Fruit fly (Drosophila melanogaster) whole organism, embryonic: ENCODE results near the gene klu.

Source experiments
- BEAF-32 ChIP-seq: fragments of 200-800 bp; sonication (Bioruptor generic); optimal IDR thresholded peaks from 3 replicates; lab custom pipeline; 2017; ENCODE audit warnings: missing biosample characterization, missing genetic modification characterization, mild to moderate bottlenecking, moderate library complexity, missing genetic modification reagents
- CG10321 ChIP-seq: fragments of 200-800 bp; sonication (Bioruptor generic); IDR thresholded peaks from 2 replicates; pipeline ENCODE4 v1.3.6; 2022; ENCODE audit warnings: missing biosample characterization, missing genetic modification characterization
- CG11085 ChIP-seq: fragments of 200-800 bp; sonication (Bioruptor generic); IDR thresholded peaks from 2 replicates; pipeline ENCODE4 v1.3.6; 2022; ENCODE audit warnings: missing biosample characterization, missing genetic modification characterization
- CG12219 ChIP-seq: fragments of 200-800 bp; sonication (Bioruptor generic); optimal IDR thresholded peaks from 3 replicates; lab custom pipeline; 2018; ENCODE audit warnings: missing biosample characterization, mild to moderate bottlenecking, missing genetic modification characterization
- CG13775 ChIP-seq: fragments of 200-800 bp; sonication (Bioruptor generic); optimal IDR thresholded peaks from 3 replicates; lab custom pipeline; 2017; ENCODE audit warnings: missing biosample characterization, mild to moderate bottlenecking, missing genetic modification characterization
- CG13894 ChIP-seq: fragments of 200-800 bp; sonication (Bioruptor generic); optimal IDR thresholded peaks from 3 replicates; lab custom pipeline; 2018; ENCODE audit warnings: missing biosample characterization, mild to moderate bottlenecking, missing genetic modification characterization, moderate library complexity
- CG14014 ChIP-seq: fragments of 200-800 bp; sonication (Bioruptor generic); IDR thresholded peaks from 2 replicates; pipeline ENCODE4 v1.3.6; 2022; ENCODE audit warnings: missing biosample characterization, missing genetic modification characterization
- CG14441 ChIP-seq: fragments of 200-800 bp; sonication (Bioruptor generic); IDR thresholded peaks from 2 replicates; pipeline ENCODE4 v1.3.6; 2022; ENCODE audit warnings: missing biosample characterization, missing genetic modification characterization
- CG1647 ChIP-seq: fragments of 200-800 bp; sonication (Bioruptor generic); optimal IDR thresholded peaks from 3 replicates; lab custom pipeline; 2016; ENCODE audit warnings: missing biosample characterization, missing genetic modification characterization
- CG17385 ChIP-seq: fragments of 200-800 bp; sonication (Bioruptor generic); optimal IDR thresholded peaks from 3 replicates; lab custom pipeline; 2018; ENCODE audit warnings: missing biosample characterization, mild to moderate bottlenecking, missing genetic modification characterization
- CG17612 ChIP-seq: fragments of 200-800 bp; sonication (Bioruptor generic); IDR thresholded peaks from 2 replicates; pipeline ENCODE4 v1.3.6; 2022; ENCODE audit warnings: missing biosample characterization, missing genetic modification characterization
- CG18476 ChIP-seq: fragments of 200-800 bp; sonication (Bioruptor generic); optimal IDR thresholded peaks from 2 replicates; lab custom pipeline; 2016; ENCODE audit warnings: missing biosample characterization, mild to moderate bottlenecking, missing genetic modification characterization
- CG6791 ChIP-seq: fragments of 200-800 bp; sonication (Bioruptor generic); IDR thresholded peaks from 3 replicates; pipeline ENCODE4 v1.3.6; 2022; ENCODE audit warnings: missing biosample characterization, missing genetic modification characterization; ENCODE audit not compliant: partially characterized antibody
- CG7745 ChIP-seq: fragments of 200-800 bp; sonication (Bioruptor generic); optimal IDR thresholded peaks from 2 replicates; lab custom pipeline; 2018; ENCODE audit warnings: missing biosample characterization, mild to moderate bottlenecking, missing genetic modification characterization, moderate library complexity
- CG8290 ChIP-seq, 3 experiments: fragments of 200-800 bp; sonication (Bioruptor generic); optimal IDR thresholded peaks; 2 replicates each; lab custom pipeline; 2016 to 2019; ENCODE audit warnings: missing biosample characterization in 3 of 3, missing genetic modification characterization in 3 of 3, mild to moderate bottlenecking in 2 of 3, moderate library complexity in 1 of 3
- CG8765 ChIP-seq: fragments of 200-800 bp; sonication (Bioruptor generic); IDR thresholded peaks from 2 replicates; pipeline ENCODE4 v1.3.6; 2022; ENCODE audit warnings: missing biosample characterization, missing genetic modification characterization
- CG9437 ChIP-seq: fragments of 200-800 bp; sonication (Bioruptor generic); optimal IDR thresholded peaks from 2 replicates; lab custom pipeline; 2018; ENCODE audit warnings: missing biosample characterization, mild to moderate bottlenecking, missing genetic modification characterization
- CkIIα-i1 ChIP-seq: fragments of 200-800 bp; sonication (Bioruptor generic); IDR thresholded peaks from 2 replicates; pipeline ENCODE4 v1.3.6; 2022; ENCODE audit warnings: missing biosample characterization, missing genetic modification characterization
- D ChIP-seq, 2 experiments: fragments of 200-800 bp in 1 of 2; fragments of >200 bp in 1 of 2; sonication (Bioruptor generic) in 1 of 2; optimal IDR thresholded peaks; 2 replicates in 1 of 2; 3 replicates in 1 of 2; lab custom pipeline; 2017; ENCODE audit warnings: mild to moderate bottlenecking in 1 of 2, missing biosample characterization in 1 of 2, missing genetic modification characterization in 1 of 2, missing genetic modification reagents in 1 of 2
- Dad ChIP-seq: fragments of 200-800 bp; sonication (Bioruptor generic); optimal IDR thresholded peaks from 3 replicates; lab custom pipeline; 2016; ENCODE audit warnings: missing biosample characterization, missing genetic modification characterization
- Dek ChIP-seq: fragments of 200-800 bp; sonication (Bioruptor generic); optimal IDR thresholded peaks from 3 replicates; lab custom pipeline; 2019; ENCODE audit warnings: missing biosample characterization, mild to moderate bottlenecking, missing genetic modification characterization, moderate library complexity
- Drgx ChIP-seq: fragments of 200-800 bp; sonication (Bioruptor generic); IDR thresholded peaks from 2 replicates; pipeline ENCODE4 v1.3.6; 2022; ENCODE audit warnings: missing biosample characterization, missing genetic modification characterization
- Ets65A ChIP-seq: fragments of 200-800 bp; sonication (Bioruptor generic); peaks from one replicate; lab custom pipeline; 2016; ENCODE audit warnings: missing biosample characterization, missing genetic modification characterization
- Gug ChIP-seq: fragments of 200-800 bp; sonication (Bioruptor generic); IDR thresholded peaks from 4 replicates; pipeline ENCODE4 v1.3.6; 2022; ENCODE audit warnings: missing biosample characterization, missing genetic modification characterization
- HLHmδ ChIP-seq: fragments of 200-800 bp; sonication (Bioruptor generic); optimal IDR thresholded peaks from 2 replicates; lab custom pipeline; 2018; ENCODE audit warnings: missing biosample characterization, mild to moderate bottlenecking, missing genetic modification characterization, moderate library complexity
- Hr39 ChIP-seq: fragments of >200 bp; optimal IDR thresholded peaks from 2 replicates; lab custom pipeline; 2017
- Lhr ChIP-seq: fragments of 200-800 bp; sonication (Bioruptor generic); optimal IDR thresholded peaks from 3 replicates; lab custom pipeline; 2017; ENCODE audit warnings: mild to moderate bottlenecking, missing biosample characterization, missing genetic modification reagents, missing genetic modification characterization
- Pdp1 ChIP-seq, 2 experiments: fragments of 200-800 bp; sonication (Bioruptor generic); optimal IDR thresholded peaks; 3 replicates each; lab custom pipeline; 2016; ENCODE audit warnings: missing biosample characterization in 2 of 2, missing genetic modification characterization in 2 of 2, mild to moderate bottlenecking in 1 of 2, moderate library complexity in 1 of 2
- Ptx1 ChIP-seq: fragments of 200-800 bp; sonication (Bioruptor generic); IDR thresholded peaks from 2 replicates; pipeline ENCODE4 v1.3.6; 2022; ENCODE audit warnings: missing biosample characterization, missing genetic modification characterization
- Ssrp ChIP-seq: fragments of 200-800 bp; sonication (Bioruptor generic); optimal IDR thresholded peaks from 2 replicates; lab custom pipeline; 2018; ENCODE audit warnings: missing biosample characterization, mild to moderate bottlenecking, missing genetic modification characterization, moderate library complexity
- chinmo ChIP-seq: fragments of 200-800 bp; sonication (Bioruptor generic); IDR thresholded peaks from 4 replicates; pipeline ENCODE4 v1.3.6; 2022; ENCODE audit warnings: missing biosample characterization, missing genetic modification characterization; ENCODE audit not compliant: partially characterized antibody
- crol ChIP-seq: fragments of 200-800 bp; sonication (Bioruptor generic); IDR thresholded peaks from 2 replicates; pipeline ENCODE4 v1.3.6; 2022; ENCODE audit warnings: missing biosample characterization, missing genetic modification characterization
- dysf ChIP-seq: fragments of 200-800 bp; sonication (Bioruptor generic); IDR thresholded peaks from 3 replicates; pipeline ENCODE4 v1.3.6; 2022; ENCODE audit warnings: missing biosample characterization, missing genetic modification characterization
- jumu ChIP-seq: fragments of 200-800 bp; sonication (Bioruptor generic); optimal IDR thresholded peaks from 3 replicates; lab custom pipeline; 2016; ENCODE audit warnings: missing biosample characterization, missing genetic modification characterization
- kay ChIP-seq: fragments of 200-800 bp; sonication (Bioruptor generic); optimal IDR thresholded peaks from 2 replicates; lab custom pipeline; 2016; ENCODE audit warnings: missing biosample characterization, missing genetic modification characterization
- lbe ChIP-seq: fragments of 200-800 bp; sonication (Bioruptor generic); optimal IDR thresholded peaks from 2 replicates; lab custom pipeline; 2016; ENCODE audit warnings: missing biosample characterization, mild to moderate bottlenecking, missing genetic modification characterization
- nom ChIP-seq: fragments of 200-800 bp; sonication (Bioruptor generic); optimal IDR thresholded peaks from 2 replicates; lab custom pipeline; 2017; ENCODE audit warnings: missing biosample characterization, missing genetic modification characterization, mild to moderate bottlenecking, moderate library complexity, missing genetic modification reagents
- row ChIP-seq: fragments of 200-800 bp; sonication (Bioruptor generic); IDR thresholded peaks from 3 replicates; pipeline ENCODE4 v1.3.6; 2022; ENCODE audit warnings: missing biosample characterization, missing genetic modification characterization
- sd ChIP-seq: fragments of 200-800 bp; sonication (Bioruptor generic); optimal IDR thresholded peaks from 3 replicates; lab custom pipeline; 2018; ENCODE audit warnings: missing biosample characterization, mild to moderate bottlenecking, missing genetic modification characterization, moderate library complexity
- stwl ChIP-seq: fragments of 200-800 bp; sonication (Bioruptor generic); optimal IDR thresholded peaks from 3 replicates; lab custom pipeline; 2018; ENCODE audit warnings: missing biosample characterization, mild to moderate bottlenecking, missing genetic modification characterization, moderate library complexity
- vfl ChIP-seq: fragments of 200-800 bp; sonication (Bioruptor generic); optimal IDR thresholded peaks from 2 replicates; lab custom pipeline; 2016; ENCODE audit warnings: missing biosample characterization, missing genetic modification characterization
- vnd ChIP-seq: fragments of 200-800 bp; sonication (Bioruptor generic); IDR thresholded peaks from 3 replicates; pipeline ENCODE4 v1.3.6; 2022; ENCODE audit warnings: missing biosample characterization, missing genetic modification characterization; ENCODE audit not compliant: partially characterized antibody

klu gene

DNA sequence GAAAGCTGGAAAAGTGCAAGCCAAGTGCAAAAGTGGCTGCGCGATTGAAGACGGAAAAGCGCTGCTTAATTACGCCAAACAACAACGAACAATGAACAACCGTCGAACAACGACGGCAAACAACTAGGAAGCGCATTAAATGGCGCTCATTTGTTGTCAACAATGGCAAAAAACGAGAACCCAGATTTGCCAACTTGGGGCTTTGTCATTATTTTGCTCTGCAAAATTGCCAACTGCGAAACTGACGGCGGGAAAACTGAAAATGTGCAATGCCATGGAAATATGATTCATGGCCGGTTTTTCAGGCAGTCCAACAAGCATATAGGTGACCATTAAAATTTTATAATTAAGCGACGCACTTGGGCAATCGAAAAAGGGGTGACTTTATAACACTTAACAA lies 20.4 kb downstream of the klu start:
- TF ChIP-seq Dek (tag; lab: Kevin White, UChicago) (no peak), Ets65A (GFP tag; lab: Kevin White, UChicago) (peak; percentile 54), CG13894 (no peak)

DNA sequence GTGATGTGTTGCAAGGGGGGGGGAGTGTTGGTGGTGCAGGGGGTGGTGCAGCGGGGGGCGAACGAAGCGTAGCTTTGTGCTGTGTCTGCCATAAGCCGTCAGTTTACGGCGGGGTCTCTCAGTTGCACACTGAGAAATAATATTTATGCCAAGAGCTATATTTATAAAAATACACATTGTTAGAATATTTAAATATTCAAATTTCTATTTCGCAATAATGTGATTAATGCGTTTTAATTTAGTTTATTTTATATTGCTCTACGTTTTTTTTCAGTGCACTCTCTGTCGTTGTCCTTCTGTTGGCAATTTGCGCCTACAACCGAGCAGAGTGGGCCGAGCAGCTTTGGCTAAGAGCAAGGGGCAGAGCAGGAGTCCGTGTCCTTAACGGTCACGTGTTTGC lies 22.4 kb downstream of the klu start:
- TF ChIP-seq Ptx1 (GFP tag; lab: Robert Waterston, UW) (0 out of 2 replicates have a peak, but pooled peaks have one; percentile 9), crol (GFP tag; lab: Robert Waterston, UW) (no peak), CG18476 (no peak), row (GFP tag; lab: Robert Waterston, UW) (0 out of 3 replicates have a peak, but pooled peaks have one; percentile 16), CG14014 (GFP tag; lab: Robert Waterston, UW) (0 out of 2 replicates have a peak, but pooled peaks have one; percentile 9), CG13775 (GFP tag; lab: Kevin White, UChicago) (no peak), Drgx (GFP tag; lab: Robert Waterston, UW) (0 out of 2 replicates have a peak, but pooled peaks have one; percentile 11)

DNA sequence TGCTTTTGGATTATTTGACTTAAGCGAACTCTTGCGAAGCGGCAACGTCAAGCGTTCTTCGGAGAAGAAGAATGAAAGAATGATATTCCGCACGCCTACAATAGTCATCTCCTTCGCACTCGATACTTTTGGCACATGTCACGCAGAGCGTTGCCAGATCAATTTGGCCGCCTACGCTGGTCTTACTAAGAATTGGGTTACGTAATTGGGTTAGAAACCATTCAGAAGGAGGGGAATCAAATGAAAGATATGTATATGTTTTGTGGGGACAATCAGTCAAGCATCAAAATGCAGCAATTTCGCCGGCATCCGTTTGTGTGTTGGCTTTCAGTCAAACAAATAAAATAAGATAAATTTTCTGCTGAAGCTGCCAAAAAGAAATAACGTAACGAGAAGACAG lies 23.4 kb downstream of the klu start:
- peak; percentile 54; the same call in 1 of the 2 replicates for TF ChIP-seq CG10321 (GFP tag; lab: Robert Waterston, UW)
- TF ChIP-seq chinmo (GFP tag; lab: Robert Waterston, UW), result no peak
- TF ChIP-seq CG6791 (GFP tag; lab: Robert Waterston, UW), result no peak
- peak; percentile 5 for TF ChIP-seq BEAF-32 (GFP tag; lab: Kevin White, UChicago)
- TF ChIP-seq Pdp1 (GFP tag; optimal IDR thresholded peaks at IDR 0.05; lab: Kevin White, UChicago), result peak in 1 of 2 experiments; percentile 67
- TF ChIP-seq stwl, result peak; percentile 63
- peak; percentile 78 for TF ChIP-seq CG9437 (GFP tag; lab: Kevin White, UChicago)

DNA sequence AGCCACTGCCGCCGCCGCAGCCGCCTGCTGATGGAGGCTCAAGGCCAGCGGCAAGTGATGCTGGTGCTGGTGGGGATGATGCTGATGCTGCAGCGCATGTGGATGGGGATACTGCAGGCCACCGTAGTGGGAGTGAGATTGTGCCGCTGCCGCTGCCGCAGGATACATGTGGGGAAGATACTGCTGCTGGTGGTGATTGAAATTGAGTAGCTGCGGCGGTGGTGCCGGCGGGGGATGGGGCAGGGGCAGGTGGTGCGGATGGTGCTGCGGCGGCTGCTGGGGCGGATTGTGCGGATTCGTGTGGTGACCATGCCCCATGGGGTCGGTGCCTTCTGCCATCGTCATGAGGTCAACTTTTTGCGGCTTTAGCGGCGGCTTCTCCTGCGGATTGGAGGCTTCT lies 24.4 kb downstream of the klu start:
- TF ChIP-seq Ets65A (GFP tag; lab: Kevin White, UChicago) (peak; percentile 15), Ssrp (no peak), Lhr (no peak), vfl (GFP tag; lab: Kevin White, UChicago) (no peak), jumu (GFP tag; lab: Kevin White, UChicago) (no peak), HLHmδ (no peak), CG11085 (GFP tag; lab: Robert Waterston, UW) (no peak), Hr39 (lab: Kevin White, UChicago) (peak; percentile 55), Dad (no peak)

DNA sequence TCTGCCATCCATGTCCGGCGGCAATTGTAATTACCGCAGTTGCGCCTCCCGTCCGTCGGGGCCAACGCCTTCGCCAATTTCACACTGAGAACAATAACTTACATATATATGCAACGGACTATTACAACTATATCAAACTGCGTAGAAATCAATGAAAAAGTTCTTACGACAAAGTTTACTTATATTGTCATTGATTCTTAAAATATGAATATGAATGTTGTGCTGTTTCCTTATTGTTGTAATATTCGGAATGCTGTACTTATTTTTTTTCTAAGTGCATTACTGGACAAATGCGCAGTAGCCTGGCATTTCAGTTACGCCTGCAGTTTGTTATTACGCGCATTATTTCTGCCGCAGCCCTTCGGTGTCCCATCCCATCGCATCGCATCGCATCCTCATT lies 31.6 kb downstream of the klu start:
- no peak for TF ChIP-seq kay
- TF ChIP-seq Gug, result no peak
- 0 out of 3 replicates have a peak, but pooled peaks have one; percentile 7 for TF ChIP-seq vnd (GFP tag; lab: Robert Waterston, UW)
- no peak for TF ChIP-seq chinmo (GFP tag; lab: Robert Waterston, UW)
- TF ChIP-seq lbe, result peak; percentile 63
- TF ChIP-seq CG12219 (GFP tag; lab: Kevin White, UChicago), result no peak
- no peak for TF ChIP-seq CG8765
- TF ChIP-seq CG17385, result no peak
- no peak for TF ChIP-seq CG17612 (GFP tag; lab: Robert Waterston, UW)
- no peak for TF ChIP-seq CG14441 (GFP tag; lab: Robert Waterston, UW)
- TF ChIP-seq CG8290 (GFP tag; optimal IDR thresholded peaks at IDR 0.05; lab: Kevin White, UChicago), result no peak
- TF ChIP-seq CG8290 (tag; optimal IDR thresholded peaks at IDR 0.05; lab: Kevin White, UChicago), result no peak
- TF ChIP-seq dysf, result no peak
- no peak for TF ChIP-seq CG7745 (tag; lab: Kevin White, UChicago)
- TF ChIP-seq HLHmδ, result no peak
- TF ChIP-seq CG1647 (GFP tag; lab: Kevin White, UChicago), result no peak
- TF ChIP-seq vfl (GFP tag; lab: Kevin White, UChicago), result no peak
- no peak for TF ChIP-seq CkIIα-i1 (GFP tag; lab: Robert Waterston, UW)
- no peak for TF ChIP-seq sd (tag; lab: Kevin White, UChicago)
- no peak for TF ChIP-seq D (optimal IDR thresholded peaks at IDR 0.05; lab: Kevin White, UChicago)
- no peak for TF ChIP-seq D (GFP tag; optimal IDR thresholded peaks at IDR 0.05; lab: Kevin White, UChicago)
- TF ChIP-seq nom, result peak; percentile 74
